Worm (Caenorhabditis elegans) whole organism, L4 larva: ENCODE data around the gene gei-8.
A peak's percentile ranks its signal among the peaks of the same experiment; 100 is the strongest.

ENCODE experiments used
- F10B5.3 ChIP-seq: sonication (generic microtip); optimal IDR thresholded peaks from 2 replicates; lab custom pipeline; 2016; ENCODE audit warnings: mild to moderate bottlenecking, missing genetic modification characterization, missing compliant biosample characterization
- F26F4.8 ChIP-seq: fragments of 200-800 bp; sonication (Bioruptor generic); conservative IDR thresholded peaks from 2 replicates; pipeline ENCODE4 v1.3.6; 2022; ENCODE audit warnings: missing genetic modification characterization, missing compliant biosample characterization
- F44E2.7 ChIP-seq: fragments of 200-800 bp; sonication (Bioruptor generic); IDR thresholded peaks from 2 replicates; pipeline ENCODE4 v2.1.2; 2022; ENCODE audit warnings: missing genetic modification characterization, missing compliant biosample characterization
- T20F7.1 ChIP-seq: fragments of 200-800 bp; sonication (Bioruptor generic); optimal IDR thresholded peaks from 2 replicates; lab custom pipeline; 2018; ENCODE audit warnings: mild to moderate bottlenecking, missing genetic modification characterization, missing compliant biosample characterization
- Y48G9A.11 ChIP-seq: fragments of 200-800 bp; sonication (Bioruptor generic); IDR thresholded peaks from 2 replicates; pipeline ENCODE4 v1.3.6; 2022; ENCODE audit warnings: missing genetic modification reagents, missing genetic modification characterization, missing compliant biosample characterization
- aha-1 ChIP-seq: fragments of 150-350 bp; peaks from one replicate; lab custom pipeline; 2014; ENCODE audit warnings: missing biosample characterization, missing genetic modification characterization
- arid-1 ChIP-seq: fragments of 200-800 bp; sonication (Bioruptor generic); conservative IDR thresholded peaks from 2 replicates; pipeline ENCODE4 v1.3.6; 2022; ENCODE audit warnings: missing genetic modification reagents, missing genetic modification characterization, missing compliant biosample characterization
- ceh-32 ChIP-seq: sonication (generic microtip); optimal IDR thresholded peaks from 2 replicates; lab custom pipeline; 2016; ENCODE audit warnings: mild to moderate bottlenecking, missing genetic modification characterization, missing compliant biosample characterization; ENCODE audit not compliant: poor library complexity
- ceh-62 ChIP-seq: sonication (generic microtip); optimal IDR thresholded peaks from 2 replicates; lab custom pipeline; 2017; ENCODE audit warnings: missing biosample characterization, missing genetic modification characterization
- ces-1 ChIP-seq: fragments of 150-350 bp; sonication (generic microtip); optimal IDR thresholded peaks from 4 replicates; lab custom pipeline; 2014; ENCODE audit warnings: missing biosample characterization, missing genetic modification reagents, missing genetic modification characterization
- cey-2 ChIP-seq: sonication (generic microtip); optimal IDR thresholded peaks from 3 replicates; lab custom pipeline; 2017; ENCODE audit warnings: missing genetic modification characterization, mild to moderate bottlenecking, missing compliant biosample characterization, antibody characterized with exemption, borderline replicate concordance; ENCODE audit not compliant: insufficient read depth
- ctbp-1 ChIP-seq: fragments of 200-800 bp; sonication (Bioruptor generic); IDR thresholded peaks from 2 replicates; pipeline ENCODE4 v1.3.6; 2022; ENCODE audit warnings: missing genetic modification reagents, missing genetic modification characterization, missing compliant biosample characterization
- daf-12 ChIP-seq: fragments of 150-350 bp; optimal IDR thresholded peaks from 2 replicates; lab custom pipeline; 2014; ENCODE audit warnings: missing biosample characterization, missing genetic modification reagents, missing genetic modification characterization
- daf-16 ChIP-seq, 3 experiments: sonication (generic microtip); optimal IDR thresholded peaks; 2 replicates each; lab custom pipeline; 2016 to 2017; ENCODE audit warnings: missing genetic modification characterization in 3 of 3, missing genetic modification reagents in 3 of 3, mild to moderate bottlenecking in 2 of 3, missing compliant biosample characterization in 2 of 3, missing biosample characterization in 1 of 3, moderate library complexity in 1 of 3
- daf-8 ChIP-seq: fragments of 200-800 bp; sonication (Bioruptor generic); IDR thresholded peaks from 2 replicates; pipeline ENCODE4 v1.3.6; 2022; ENCODE audit warnings: missing genetic modification characterization, missing compliant biosample characterization
- dmd-8 ChIP-seq: fragments of 200-800 bp; sonication (Bioruptor generic); IDR thresholded peaks from 2 replicates; pipeline ENCODE4 v1.3.6; 2022; ENCODE audit warnings: missing genetic modification characterization, missing compliant biosample characterization
- duxl-1 ChIP-seq: sonication (generic microtip); optimal IDR thresholded peaks from 2 replicates; lab custom pipeline; 2016; ENCODE audit warnings: mild to moderate bottlenecking, missing genetic modification characterization, moderate library complexity, missing compliant biosample characterization; ENCODE audit not compliant: poor library complexity
- dve-1 ChIP-seq: sonication (generic microtip); optimal IDR thresholded peaks from 2 replicates; lab custom pipeline; 2017; ENCODE audit warnings: antibody characterized with exemption, mild to moderate bottlenecking, missing genetic modification characterization, missing compliant biosample characterization; ENCODE audit not compliant: insufficient read depth
- egl-43 ChIP-seq: fragments of 200-800 bp; sonication (Bioruptor generic); IDR thresholded peaks from 2 replicates; pipeline ENCODE4 v1.3.6; 2022; ENCODE audit warnings: missing genetic modification reagents, missing genetic modification characterization, missing compliant biosample characterization
- fos-1 ChIP-seq: fragments of 150-350 bp; optimal IDR thresholded peaks from 2 replicates; lab custom pipeline; 2014; ENCODE audit warnings: missing biosample characterization, missing genetic modification characterization
- gei-8 ChIP-seq: fragments of 200-800 bp; sonication (Bioruptor generic); optimal IDR thresholded peaks from 2 replicates; lab custom pipeline; 2018; ENCODE audit warnings: mild to moderate bottlenecking, missing genetic modification characterization, missing compliant biosample characterization
- hlh-11 ChIP-seq: fragments of 200-800 bp; sonication (Bioruptor generic); optimal IDR thresholded peaks from 2 replicates; lab custom pipeline; 2018; ENCODE audit warnings: mild to moderate bottlenecking, missing genetic modification characterization, missing compliant biosample characterization
- hlh-30 ChIP-seq: sonication (generic microtip); optimal IDR thresholded peaks from 2 replicates; lab custom pipeline; 2017; ENCODE audit warnings: antibody characterized with exemption, mild to moderate bottlenecking, missing genetic modification characterization, missing compliant biosample characterization; ENCODE audit not compliant: insufficient read depth
- hmg-1.1 ChIP-seq: fragments of 200-800 bp; sonication (Bioruptor generic); IDR thresholded peaks from 2 replicates; pipeline ENCODE4 v1.3.6; 2022; ENCODE audit warnings: missing genetic modification reagents, missing genetic modification characterization, missing compliant biosample characterization
- lin-29 ChIP-seq: fragments of 200-800 bp; sonication (Bioruptor generic); IDR thresholded peaks from 2 replicates; pipeline ENCODE4 v1.3.6; 2022; ENCODE audit warnings: missing genetic modification reagents, missing genetic modification characterization, missing compliant biosample characterization
- lir-3 ChIP-seq: sonication (generic microtip); optimal IDR thresholded peaks from 2 replicates; lab custom pipeline; 2016; ENCODE audit warnings: mild to moderate bottlenecking, missing genetic modification characterization, missing compliant biosample characterization
- lsy-2 ChIP-seq, 2 experiments: fragments of 150-350 bp in 1 of 2; sonication (generic microtip) in 1 of 2; optimal IDR thresholded peaks; 2 replicates each; lab custom pipeline; 2014 to 2017; ENCODE audit warnings: missing biosample characterization in 2 of 2, missing genetic modification characterization in 2 of 2
- mdl-1 ChIP-seq, 2 experiments: fragments of 150-350 bp in 1 of 2; sonication (generic microtip) in 1 of 2; optimal IDR thresholded peaks; 2 replicates each; lab custom pipeline; 2014 to 2017; ENCODE audit warnings: missing biosample characterization in 2 of 2, missing genetic modification characterization in 2 of 2
- mdt-29 ChIP-seq: fragments of 200-800 bp; sonication (Bioruptor generic); IDR thresholded peaks from 2 replicates; pipeline ENCODE4 v1.3.6; 2022; ENCODE audit warnings: missing genetic modification reagents, missing genetic modification characterization, missing compliant biosample characterization
- nhr-10 ChIP-seq: fragments of 150-350 bp; optimal IDR thresholded peaks from 2 replicates; lab custom pipeline; 2014; ENCODE audit warnings: missing biosample characterization, missing genetic modification characterization
- nhr-11 ChIP-seq: fragments of 150-350 bp; optimal IDR thresholded peaks from 2 replicates; lab custom pipeline; 2014; ENCODE audit warnings: missing biosample characterization, missing genetic modification characterization
- nhr-111 ChIP-seq: fragments of 200-800 bp; sonication (Bioruptor generic); optimal IDR thresholded peaks from 2 replicates; lab custom pipeline; 2018; ENCODE audit warnings: mild to moderate bottlenecking, missing genetic modification characterization, missing compliant biosample characterization
- nhr-237 ChIP-seq: sonication (generic microtip); optimal IDR thresholded peaks from 2 replicates; lab custom pipeline; 2017; ENCODE audit warnings: missing biosample characterization, missing genetic modification characterization
- nhr-41 ChIP-seq: fragments of 200-800 bp; sonication (Bioruptor generic); IDR thresholded peaks from 2 replicates; pipeline ENCODE4 v1.3.6; 2022; ENCODE audit warnings: missing genetic modification reagents, missing genetic modification characterization, missing compliant biosample characterization
- nhr-6 ChIP-seq: fragments of 150-350 bp; optimal IDR thresholded peaks from 2 replicates; lab custom pipeline; 2014; ENCODE audit warnings: missing biosample characterization, missing genetic modification characterization
- pha-4 ChIP-seq, 2 experiments: fragments of 150-350 bp in 1 of 2; fragments of 200-800 bp in 1 of 2; sonication (Bioruptor generic) in 1 of 2; IDR thresholded peaks in 1 of 2; optimal IDR thresholded peaks in 1 of 2; 2 replicates each; pipeline versions ENCODE4 v1.3.6 to Lab custom; 2014 to 2022; ENCODE audit warnings: missing genetic modification characterization in 2 of 2, missing genetic modification reagents in 2 of 2, missing biosample characterization in 1 of 2, missing compliant biosample characterization in 1 of 2
- php-3 ChIP-seq: fragments of 200-800 bp; sonication (Bioruptor generic); IDR thresholded peaks from 2 replicates; pipeline ENCODE4 v1.3.6; 2022; ENCODE audit warnings: missing genetic modification reagents, missing genetic modification characterization, missing compliant biosample characterization
- rbr-2 ChIP-seq: sonication (generic microtip); optimal IDR thresholded peaks from 2 replicates; lab custom pipeline; 2016; ENCODE audit warnings: missing genotype, missing genetic modification characterization, missing compliant biosample characterization
- set-16 ChIP-seq: fragments of 200-800 bp; sonication (Bioruptor generic); IDR thresholded peaks from 2 replicates; pipeline ENCODE4 v1.3.6; 2022; ENCODE audit warnings: missing genetic modification reagents, missing genetic modification characterization, missing compliant biosample characterization
- skn-1 ChIP-seq: fragments of 150-350 bp; optimal IDR thresholded peaks from 2 replicates; lab custom pipeline; 2014; ENCODE audit warnings: missing biosample characterization, missing genetic modification characterization
- snpc-1.2 ChIP-seq: fragments of 200-800 bp; sonication (Bioruptor generic); IDR thresholded peaks from 2 replicates; pipeline ENCODE4 v1.3.6; 2022; ENCODE audit warnings: missing genetic modification reagents, missing genetic modification characterization, missing compliant biosample characterization
- spr-1 ChIP-seq: sonication (generic microtip); optimal IDR thresholded peaks from 2 replicates; lab custom pipeline; 2016; ENCODE audit warnings: mild to moderate bottlenecking, missing genetic modification characterization, missing compliant biosample characterization
- spr-3 ChIP-seq: fragments of 200-800 bp; sonication (Bioruptor generic); optimal IDR thresholded peaks from 2 replicates; lab custom pipeline; 2018; ENCODE audit warnings: mild to moderate bottlenecking, missing genetic modification characterization, missing compliant biosample characterization
- unc-130 ChIP-seq: sonication (generic microtip); optimal IDR thresholded peaks from 2 replicates; lab custom pipeline; 2016; ENCODE audit warnings: missing genetic modification reagents, missing genetic modification characterization, missing compliant biosample characterization
- vab-7 ChIP-seq: fragments of 200-800 bp; sonication (Bioruptor generic); IDR thresholded peaks from 2 replicates; pipeline ENCODE4 v1.3.6; 2022; ENCODE audit warnings: missing genetic modification reagents, missing genetic modification characterization, missing compliant biosample characterization
- zag-1 ChIP-seq: fragments of 150-350 bp; optimal IDR thresholded peaks from 2 replicates; lab custom pipeline; 2014; ENCODE audit warnings: missing biosample characterization, missing genetic modification characterization
- zfp-2 ChIP-seq: sonication (generic microtip); optimal IDR thresholded peaks from 2 replicates; lab custom pipeline; 2016; ENCODE audit warnings: mild to moderate bottlenecking, missing genetic modification characterization, missing compliant biosample characterization
- zfp-3 ChIP-seq: fragments of 200-800 bp; sonication (Bioruptor generic); conservative IDR thresholded peaks from 2 replicates; pipeline ENCODE4 v1.3.6; 2022; ENCODE audit warnings: missing genetic modification reagents, missing genetic modification characterization, missing compliant biosample characterization
- ztf-11 ChIP-seq: fragments of 150-350 bp; optimal IDR thresholded peaks from 2 replicates; lab custom pipeline; 2014; ENCODE audit warnings: missing biosample characterization, missing genetic modification characterization
- ztf-7 ChIP-seq: fragments of 150-350 bp; optimal IDR thresholded peaks from 2 replicates; lab custom pipeline; 2014; ENCODE audit warnings: missing biosample characterization, missing genetic modification characterization

The gei-8 gene

ce11 chrIII:8069206-8069605 lies 51.8 kb downstream of the gei-8 start:
- no peak for TF ChIP-seq ctbp-1
- no peak for TF ChIP-seq zfp-3 (GFP tag; lab: Robert Waterston, UW)
- no peak for TF ChIP-seq set-16 (GFP tag; lab: Robert Waterston, UW)
- no peak for TF ChIP-seq mdt-29 (GFP tag; lab: Robert Waterston, UW)
- TF ChIP-seq fos-1 (tag; lab: Kevin White, UChicago) = no peak
- no peak for TF ChIP-seq skn-1 (tag; lab: Kevin White, UChicago)
- no peak for TF ChIP-seq ceh-62
- TF ChIP-seq nhr-11 (tag; lab: Kevin White, UChicago) = no peak
- TF ChIP-seq F44E2.7 (GFP tag; lab: Robert Waterston, UW) = no peak
- TF ChIP-seq nhr-10 = no peak
- peak; percentile 38; the same call in 1 of the 2 replicates for TF ChIP-seq vab-7 (GFP tag; lab: Robert Waterston, UW)
- TF ChIP-seq lir-3 = no peak
- TF ChIP-seq cey-2 = no peak
- TF ChIP-seq aha-1 = no peak
- TF ChIP-seq hmg-1.1 (GFP tag; lab: Robert Waterston, UW) = no peak
- TF ChIP-seq lin-29 (GFP tag; lab: Robert Waterston, UW) = no peak
- TF ChIP-seq mdl-1 (tag; optimal IDR thresholded peaks at IDR 0.05; lab: Kevin White, UChicago) = no peak
- no peak for TF ChIP-seq pha-4 (GFP tag; IDR thresholded peaks at IDR 0.05; lab: Robert Waterston, UW)
- TF ChIP-seq pha-4 (tag; optimal IDR thresholded peaks at IDR 0.05; lab: Kevin White, UChicago) = no peak
- TF ChIP-seq egl-43 (GFP tag; lab: Robert Waterston, UW) = peak; percentile 48; the same call in 1 of the 2 replicates
- TF ChIP-seq zag-1 = no peak
- no peak for TF ChIP-seq spr-1 (tag; lab: Kevin White, UChicago)
- TF ChIP-seq ceh-32 (tag; lab: Kevin White, UChicago) = no peak
- TF ChIP-seq ztf-7 (tag; lab: Kevin White, UChicago) = no peak
- TF ChIP-seq lsy-2 (tag; optimal IDR thresholded peaks at IDR 0.05; lab: Kevin White, UChicago) = no peak
- peak; percentile 14 for TF ChIP-seq duxl-1 (tag; lab: Kevin White, UChicago)
- 0 out of 2 replicates have a peak, but pooled peaks have one; percentile 28 for TF ChIP-seq Y48G9A.11 (GFP tag; lab: Robert Waterston, UW)
- TF ChIP-seq unc-130 (GFP tag; lab: Kevin White, UChicago) = no peak
- TF ChIP-seq php-3 = no peak
- no peak for TF ChIP-seq ces-1 (GFP tag; lab: Kevin White, UChicago)
- TF ChIP-seq hlh-30 (tag; lab: Kevin White, UChicago) = no peak
- TF ChIP-seq daf-16 (GFP tag; optimal IDR thresholded peaks at IDR 0.05; lab: Kevin White, UChicago) = no peak
- no peak for TF ChIP-seq daf-16 (tag; optimal IDR thresholded peaks at IDR 0.05; lab: Kevin White, UChicago)
- TF ChIP-seq dve-1 = no peak
- TF ChIP-seq T20F7.1 (GFP tag; lab: Kevin White, UChicago) = no peak
- peak; percentile 71; the same call in 1 of the 2 replicates for TF ChIP-seq F26F4.8
- TF ChIP-seq dmd-8 (GFP tag; lab: Robert Waterston, UW) = 0 out of 2 replicates have a peak, but pooled peaks have one; percentile 57
- no peak for TF ChIP-seq ztf-11 (tag; lab: Kevin White, UChicago)
- no peak for TF ChIP-seq nhr-41
- no peak for TF ChIP-seq F10B5.3 (tag; lab: Kevin White, UChicago)
- no peak for TF ChIP-seq gei-8
- TF ChIP-seq spr-3 (GFP tag; lab: Kevin White, UChicago) = no peak
- TF ChIP-seq nhr-237 (tag; lab: Kevin White, UChicago) = no peak
- TF ChIP-seq snpc-1.2 (GFP tag; lab: Robert Waterston, UW) = no peak
- no peak for TF ChIP-seq hlh-11 (tag; lab: Kevin White, UChicago)
- TF ChIP-seq zfp-2 (tag; lab: Kevin White, UChicago) = no peak
- no peak for TF ChIP-seq nhr-111 (GFP tag; lab: Kevin White, UChicago)
- TF ChIP-seq nhr-6 = no peak
- no peak for TF ChIP-seq rbr-2 (tag; lab: Kevin White, UChicago)
- 0 out of 2 replicates have a peak, but pooled peaks have one; percentile 23 for TF ChIP-seq arid-1 (GFP tag; lab: Robert Waterston, UW)
- no peak for TF ChIP-seq daf-8 (GFP tag; lab: Robert Waterston, UW)
- TF ChIP-seq daf-12 (tag; lab: Kevin White, UChicago) = no peak
